Worm (Caenorhabditis elegans): ENCODE measurements around the gene str-244.

The str-244 gene

DNA sequence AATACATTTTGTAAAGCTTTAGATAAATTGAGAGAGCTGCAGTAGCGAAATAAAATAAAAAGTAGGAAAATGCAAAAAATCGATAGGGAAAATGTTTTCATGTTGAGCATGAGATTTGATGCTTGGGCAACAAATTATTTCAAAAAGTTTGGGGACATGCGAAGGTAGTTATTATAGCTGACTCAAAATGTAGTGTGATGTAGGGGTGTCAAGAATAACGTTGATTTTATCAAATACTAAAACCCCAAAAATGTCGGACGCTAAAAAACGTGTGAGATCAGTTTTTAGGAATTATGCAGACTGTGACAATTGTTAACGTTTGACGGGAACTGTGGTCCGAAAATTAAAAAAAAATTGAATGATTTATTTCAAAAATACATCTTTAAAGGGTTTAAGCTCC lies 37.6 kb downstream of the str-244 start, which contains the start of gene irld-12:
TSS of gene irld-12 (minus strand) at position 101 of the 400 bp plus-strand sequence.
- TF ChIP-seq pqm-1 (tag; optimal IDR thresholded peaks at IDR 0.05) (no peak), nhr-11 (tag; optimal IDR thresholded peaks at IDR 0.05) (no peak), egl-27 (tag; optimal IDR thresholded peaks at IDR 0.05) (no peak), nhr-28 (tag; optimal IDR thresholded peaks at IDR 0.05) (no peak), nhr-25 (tag; optimal IDR thresholded peaks at IDR 0.05) (no peak), fkh-2 (tag; optimal IDR thresholded peaks at IDR 0.05) (no peak), ceh-9 (tag; optimal IDR thresholded peaks at IDR 0.05) (no peak), nfya-1 (tag; optimal IDR thresholded peaks at IDR 0.05; ENCODE audit: insufficient read depth) (no peak), ama-1 (optimal IDR thresholded peaks at IDR 0.05) (no peak), elt-2 (tag; optimal IDR thresholded peaks at IDR 0.05) (no peak), lsy-12 (tag; optimal IDR thresholded peaks at IDR 0.05) (no peak), ceh-28 (tag; optimal IDR thresholded peaks at IDR 0.05) (no peak), jun-1 (tag; optimal IDR thresholded peaks at IDR 0.05) (no peak)

DNA sequence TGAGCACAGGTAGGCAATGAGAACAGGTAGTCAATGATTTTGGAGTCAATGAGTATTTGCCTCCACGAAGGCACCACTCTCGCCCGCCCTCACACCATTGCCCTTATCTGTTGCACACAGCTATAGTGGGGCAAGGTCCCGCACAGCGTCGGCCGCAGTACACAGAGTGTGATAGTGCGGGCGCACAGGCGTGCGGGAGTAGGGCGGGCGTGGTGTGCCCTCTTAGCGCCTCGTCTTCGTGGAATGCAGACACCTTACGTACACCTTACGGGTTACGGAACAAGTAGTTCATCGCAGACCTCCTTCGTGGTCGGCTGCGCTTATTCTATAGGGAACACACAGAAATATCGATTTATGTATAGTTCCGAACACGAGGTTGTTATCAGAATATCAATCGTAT lies 41.0 kb downstream of the str-244 start:
- no peak for TF ChIP-seq nhr-76 (tag; optimal IDR thresholded peaks at IDR 0.05)
- no peak for TF ChIP-seq nhr-28 (tag; optimal IDR thresholded peaks at IDR 0.05)
- TF ChIP-seq snpc-4 (tag; optimal IDR thresholded peaks at IDR 0.05), result no peak

DNA sequence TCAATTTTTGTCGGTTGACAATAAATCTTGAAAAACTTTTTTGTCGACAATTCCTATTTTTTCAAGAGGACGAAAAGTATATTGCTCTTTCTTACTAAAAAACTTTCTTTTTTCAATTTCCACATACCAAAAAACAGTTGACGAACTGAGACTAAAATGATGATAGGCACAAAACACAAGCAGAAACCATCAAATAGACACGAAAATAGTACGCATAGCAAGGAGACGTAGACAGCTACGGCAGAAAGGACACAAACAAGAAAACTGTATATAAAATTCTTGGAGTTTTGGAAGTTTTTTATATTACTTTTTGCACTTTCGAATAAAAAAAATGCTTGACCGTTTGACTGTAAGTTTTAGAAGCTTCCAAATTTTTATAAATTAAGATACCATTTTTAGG lies 44.7 kb downstream of the str-244 start, which contains the start of gene K12D9.1:
TSS of gene K12D9.1 (plus strand) at position 301 of the 400 bp plus-strand sequence.
- no peak for TF ChIP-seq mml-1 (tag; optimal IDR thresholded peaks at IDR 0.05)
- no peak for TF ChIP-seq nhr-43 (tag; optimal IDR thresholded peaks at IDR 0.05; ENCODE audit: poor library complexity, severe bottlenecking)
- TF ChIP-seq nhr-12 (tag; optimal IDR thresholded peaks at IDR 0.05), result no peak
- no peak for TF ChIP-seq ceh-16 (tag; optimal IDR thresholded peaks at IDR 0.05)
- no peak for TF ChIP-seq pha-4 (tag; optimal IDR thresholded peaks at IDR 0.05)
- no peak for TF ChIP-seq ama-1 (optimal IDR thresholded peaks at IDR 0.05)
- TF ChIP-seq ceh-9 (tag; optimal IDR thresholded peaks at IDR 0.05), result no peak
- TF ChIP-seq ztf-4 (tag; optimal IDR thresholded peaks at IDR 0.05), result no peak
- TF ChIP-seq fkh-10 (GFP tag; optimal IDR thresholded peaks at IDR 0.05), result no peak
- no peak for TF ChIP-seq nhr-28 (tag; optimal IDR thresholded peaks at IDR 0.05)
- TF ChIP-seq nhr-23 (tag; optimal IDR thresholded peaks at IDR 0.05), result no peak
- TF ChIP-seq ztf-11 (tag; optimal IDR thresholded peaks at IDR 0.05), result no peak

DNA sequence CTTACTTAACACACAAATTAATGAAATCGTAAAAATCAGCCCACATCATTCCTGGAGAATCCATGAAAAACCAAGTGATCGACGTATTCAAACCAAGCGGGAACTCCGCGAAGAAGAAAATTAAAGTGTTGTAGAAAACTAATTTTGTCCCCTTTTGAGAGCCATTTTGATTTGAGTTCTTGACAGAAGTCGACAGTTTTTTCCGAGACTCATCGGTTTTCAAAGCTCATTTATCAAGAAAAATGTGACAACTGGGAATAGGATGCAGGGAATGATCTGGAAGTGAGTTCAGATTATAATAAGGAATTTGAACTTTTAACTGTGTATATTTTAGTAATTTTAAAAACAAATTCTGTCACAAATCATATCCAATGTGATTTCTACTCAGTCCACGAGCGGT lies 47.5 kb downstream of the str-244 start, which contains the start of gene srw-135:
TSS of gene srw-135 (minus strand) at position 101 of the 400 bp plus-strand sequence.
- no peak for TF ChIP-seq ceh-28 (tag; optimal IDR thresholded peaks at IDR 0.05)
- TF ChIP-seq elt-2 (tag; optimal IDR thresholded peaks at IDR 0.05), result no peak
- TF ChIP-seq nhr-25 (tag; optimal IDR thresholded peaks at IDR 0.05), result no peak
- TF ChIP-seq elt-1 (tag; optimal IDR thresholded peaks at IDR 0.05), result no peak
- TF ChIP-seq lsy-12 (tag; optimal IDR thresholded peaks at IDR 0.05), result no peak
- no peak for TF ChIP-seq nhr-43 (tag; optimal IDR thresholded peaks at IDR 0.05; ENCODE audit: poor library complexity, severe bottlenecking)
- no peak for TF ChIP-seq ZK546.5 (tag; optimal IDR thresholded peaks at IDR 0.05)
- TF ChIP-seq nhr-23 (tag; optimal IDR thresholded peaks at IDR 0.05), result no peak
- TF ChIP-seq ceh-16 (tag; optimal IDR thresholded peaks at IDR 0.05), result no peak
- TF ChIP-seq nhr-11 (tag; optimal IDR thresholded peaks at IDR 0.05), result no peak
- no peak for TF ChIP-seq skn-1 (tag; optimal IDR thresholded peaks at IDR 0.05)
- no peak for TF ChIP-seq jun-1 (tag; optimal IDR thresholded peaks at IDR 0.05)
- no peak for TF ChIP-seq eor-1 (tag; optimal IDR thresholded peaks at IDR 0.05)
- no peak for TF ChIP-seq unc-62 (GFP tag; optimal IDR thresholded peaks at IDR 0.05)
- no peak for TF ChIP-seq sea-2 (GFP tag; optimal IDR thresholded peaks at IDR 0.05)
- TF ChIP-seq lin-39 (tag; optimal IDR thresholded peaks at IDR 0.05), result no peak
- TF ChIP-seq nhr-28 (tag; optimal IDR thresholded peaks at IDR 0.05), result no peak
- no peak for TF ChIP-seq ztf-4 (tag; optimal IDR thresholded peaks at IDR 0.05)

DNA sequence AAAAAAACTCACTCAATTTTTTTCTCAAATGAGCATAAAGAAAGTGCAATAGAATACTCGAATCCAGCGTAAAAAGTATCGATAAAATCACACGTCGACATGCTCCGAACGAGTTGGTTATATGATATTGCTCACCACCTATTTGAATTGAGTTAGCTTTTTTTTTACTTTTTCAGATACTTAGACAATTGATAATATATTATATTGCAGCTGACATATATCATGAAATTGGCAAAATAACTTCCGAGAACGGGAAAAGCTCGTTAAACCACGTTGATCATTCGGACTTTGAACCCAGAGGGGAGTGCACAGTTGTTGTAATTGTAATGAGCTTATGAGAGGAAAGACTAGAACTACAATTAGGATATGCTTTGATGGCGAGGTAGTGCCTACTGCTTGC lies 48.4 kb downstream of the str-244 start, which contains the start of gene srw-136:
TSS of gene srw-136 (minus strand) at position 101 of the 400 bp plus-strand sequence.
- no peak for TF ChIP-seq mdl-1 (tag; optimal IDR thresholded peaks at IDR 0.05)
- TF ChIP-seq lin-15B (tag; optimal IDR thresholded peaks at IDR 0.05), result no peak
- TF ChIP-seq fos-1 (tag; optimal IDR thresholded peaks at IDR 0.05), result no peak
- no peak for TF ChIP-seq unc-39 (tag; optimal IDR thresholded peaks at IDR 0.05)
- no peak for TF ChIP-seq nhr-28 (tag; optimal IDR thresholded peaks at IDR 0.05)
- TF ChIP-seq nfya-1 (tag; optimal IDR thresholded peaks at IDR 0.05; ENCODE audit: insufficient read depth), result no peak
- no peak for TF ChIP-seq elt-2 (tag; optimal IDR thresholded peaks at IDR 0.05)
- TF ChIP-seq elt-1 (tag; optimal IDR thresholded peaks at IDR 0.05), result no peak
- no peak for TF ChIP-seq sea-2 (GFP tag; optimal IDR thresholded peaks at IDR 0.05)
- TF ChIP-seq pqm-1 (tag; optimal IDR thresholded peaks at IDR 0.05), result no peak
- no peak for TF ChIP-seq ztf-11 (tag; optimal IDR thresholded peaks at IDR 0.05)
- TF ChIP-seq eor-1 (tag; optimal IDR thresholded peaks at IDR 0.05), result no peak
